Fruit fly (Drosophila melanogaster): ENCODE results near the gene CG12885.

Gene CG12885

DNA sequence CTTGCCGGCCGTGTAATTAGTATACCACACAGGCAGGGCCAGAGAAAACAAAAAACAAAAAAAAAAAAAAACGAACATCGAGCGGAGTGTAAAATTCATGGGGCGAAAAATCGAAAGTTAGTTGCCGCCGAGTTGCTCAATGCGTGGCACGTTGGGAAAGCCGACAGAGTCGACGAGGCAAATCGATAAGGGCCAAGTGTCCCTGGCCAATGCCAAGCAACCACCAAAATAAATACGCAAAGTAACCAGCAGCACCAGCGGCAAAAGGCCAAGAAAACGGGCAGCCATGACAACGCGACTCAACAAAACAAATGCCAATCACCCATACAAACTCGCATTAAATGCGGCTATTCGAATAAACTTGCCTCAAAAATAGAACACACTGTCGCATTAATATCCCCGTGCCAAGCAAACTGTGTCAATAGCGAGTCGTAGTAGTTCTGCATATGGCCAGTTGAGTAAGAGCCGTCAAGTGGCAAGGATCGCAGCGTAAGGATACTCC lies at the start of gene CG12885:
CG12885 (plus strand) TSS at position 452 of the 502 bp plus-strand sequence.
- peak; percentile 60 for TF ChIP-seq Rfx (GFP tag; IDR thresholded peaks at IDR 0.05)
- TF ChIP-seq onecut (GFP tag; IDR thresholded peaks at IDR 0.05), result peak; percentile 93
- TF ChIP-seq pros (GFP tag; optimal IDR thresholded peaks at IDR 0.05), result peak; percentile 11
- no peak for TF ChIP-seq Drgx (GFP tag; IDR thresholded peaks at IDR 0.05)

DNA sequence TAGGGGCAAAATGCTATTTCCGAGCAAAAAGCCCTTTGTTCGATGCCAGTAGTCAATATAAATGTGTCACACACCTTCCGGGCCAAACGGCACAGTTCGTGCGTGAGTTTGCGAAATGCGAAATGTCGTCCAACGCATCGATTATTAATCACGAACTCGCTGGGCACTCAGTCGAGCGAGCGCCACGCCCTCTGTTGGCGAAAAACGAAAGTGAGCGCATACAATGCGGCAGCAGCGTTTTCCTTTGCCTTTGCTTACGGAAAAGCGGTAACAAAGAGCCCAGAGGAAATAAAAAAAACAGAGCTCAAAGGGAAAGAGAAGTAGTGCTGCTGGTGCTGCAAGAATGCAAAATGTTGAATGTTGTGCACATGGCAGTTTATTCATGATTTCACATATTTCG lies 43.2 kb upstream of the CG12885 start:
- no peak for TF ChIP-seq sob (GFP tag; IDR thresholded peaks at IDR 0.05)
- TF ChIP-seq CTCF (GFP tag; optimal IDR thresholded peaks at IDR 0.05), result peak; percentile 77

DNA sequence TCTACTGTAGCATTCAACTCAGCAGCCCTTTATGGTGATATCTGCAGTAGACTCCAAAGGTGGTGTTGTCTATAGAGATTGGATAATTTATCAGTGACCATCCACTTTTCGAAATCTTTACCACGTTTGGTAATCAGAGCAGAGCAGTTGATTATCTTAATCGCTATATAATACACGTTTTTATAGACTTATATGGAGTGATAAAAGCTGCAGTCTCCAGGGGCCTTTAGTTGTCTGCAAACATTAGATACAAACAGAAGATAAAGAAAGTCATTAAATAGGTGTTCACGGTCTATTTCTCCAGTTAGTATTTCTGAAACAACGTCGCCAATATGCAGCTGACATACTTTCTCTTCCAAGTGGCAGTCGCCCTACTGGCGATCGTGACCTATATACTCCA lies 42.3 kb upstream of the CG12885 start, which contains the start of gene Cyp6a18:
Cyp6a18 (plus strand) TSS at position 301 of the 400 bp plus-strand sequence.
- TF ChIP-seq Hsf (GFP tag; optimal IDR thresholded peaks at IDR 0.05), result no peak
- no peak for TF ChIP-seq Scr (GFP tag; IDR thresholded peaks at IDR 0.05; ENCODE audit: partially characterized antibody)
- no peak for TF ChIP-seq CG15514 (GFP tag; optimal IDR thresholded peaks at IDR 0.05)
- TF ChIP-seq fu2 (GFP tag; optimal IDR thresholded peaks at IDR 0.05), result no peak
- TF ChIP-seq HLH54F (GFP tag; optimal IDR thresholded peaks at IDR 0.05), result no peak
- TF ChIP-seq ham (GFP tag; IDR thresholded peaks at IDR 0.05), result no peak
- TF ChIP-seq Dek (tag; optimal IDR thresholded peaks at IDR 0.05), result no peak

dm6 chr3R:27487627-27488026 lies 33.0 kb upstream of the CG12885 start, which contains the start of gene Gr98a:
Gr98a (plus strand) TSS chr3R:27487927.
- TF ChIP-seq CG17802 (tag; optimal IDR thresholded peaks at IDR 0.05) (no peak), p53 (GFP tag; optimal IDR thresholded peaks at IDR 0.05) (no peak), CG17612 (GFP tag; IDR thresholded peaks at IDR 0.05) (no peak), Hey (tag; optimal IDR thresholded peaks at IDR 0.05) (no peak), mld (GFP tag; IDR thresholded peaks at IDR 0.05; ENCODE audit: partially characterized antibody) (no peak), Neu2 (GFP tag; optimal IDR thresholded peaks at IDR 0.05; ENCODE audit: borderline replicate concordance) (no peak), CG10321 (GFP tag; IDR thresholded peaks at IDR 0.05) (no peak)

DNA sequence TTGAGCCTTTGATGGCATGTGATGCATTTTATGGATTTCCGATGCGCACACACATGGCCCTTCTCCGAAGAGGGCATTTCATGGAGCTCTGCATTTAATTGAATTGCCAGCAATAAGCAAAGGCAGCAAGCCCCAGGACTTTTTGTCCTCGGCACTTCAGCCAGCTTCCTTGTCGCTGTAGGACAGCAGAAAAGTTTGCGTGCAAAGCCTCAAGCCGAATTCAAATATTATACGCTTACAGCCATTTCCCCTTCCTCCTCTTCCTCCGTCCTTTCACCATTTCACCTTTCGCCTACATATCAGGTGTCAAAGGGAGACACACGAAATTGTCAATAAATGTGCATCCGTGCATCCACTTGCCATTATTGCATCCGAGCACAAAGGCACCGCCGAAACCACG lies 23.1 kb upstream of the CG12885 start:
- TF ChIP-seq CG7556 (GFP tag; optimal IDR thresholded peaks at IDR 0.05) (no peak), Ets65A (GFP tag) (peak; percentile 90)

DNA sequence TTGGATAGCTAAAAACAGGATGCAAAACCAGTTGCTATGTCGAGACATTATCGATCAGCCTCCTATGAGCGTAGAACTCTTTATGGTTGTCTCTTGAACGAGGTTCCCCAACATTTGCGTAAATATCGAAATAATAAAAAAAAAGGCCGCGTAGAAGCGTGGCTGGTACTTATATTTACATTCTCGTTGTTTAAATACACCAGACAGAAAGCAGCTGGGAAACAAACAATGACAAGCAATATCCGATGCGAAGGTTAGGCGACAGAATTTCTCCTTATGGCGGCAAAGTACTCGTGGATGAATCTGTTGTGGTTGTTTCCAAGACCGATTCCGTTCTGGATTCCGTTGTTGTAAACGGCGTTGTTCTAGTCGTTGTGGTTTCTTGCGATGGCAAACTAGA lies 18.7 kb upstream of the CG12885 start, which contains the start of gene CG43139:
CG43139 (minus strand) TSS at position 88 of the 400 bp plus-strand sequence.
- TF ChIP-seq Aef1 (GFP tag; IDR thresholded peaks at IDR 0.05), result no peak
- TF ChIP-seq CG12744 (GFP tag; optimal IDR thresholded peaks at IDR 0.05), result no peak
- TF ChIP-seq Hmr (GFP tag; optimal IDR thresholded peaks at IDR 0.05), result peak; percentile 18
- no peak for TF ChIP-seq D19B (GFP tag; optimal IDR thresholded peaks at IDR 0.05)
- TF ChIP-seq Rfx (GFP tag; IDR thresholded peaks at IDR 0.05), result 0 out of 2 replicates have a peak, but pooled peaks have one; percentile 14
- peak; percentile 7 for TF ChIP-seq lab (GFP tag; optimal IDR thresholded peaks at IDR 0.05)
- TF ChIP-seq CG4282 (GFP tag; optimal IDR thresholded peaks at IDR 0.05), result no peak

- no peak for TF ChIP-seq CTCF (GFP tag; optimal IDR thresholded peaks at IDR 0.05)
- no peak for TF ChIP-seq CG4360 (GFP tag; IDR thresholded peaks at IDR 0.05)
- TF ChIP-seq Hr3 (GFP tag; optimal IDR thresholded peaks at IDR 0.05), result no peak
- TF ChIP-seq bsh (GFP tag; optimal IDR thresholded peaks at IDR 0.05), result no peak
- no peak for TF ChIP-seq CG4424 (GFP tag; optimal IDR thresholded peaks at IDR 0.05)
- no peak for TF ChIP-seq jigr1 (GFP tag; IDR thresholded peaks at IDR 0.05)
- no peak for TF ChIP-seq NfI (GFP tag; optimal IDR thresholded peaks at IDR 0.05)
- no peak for TF ChIP-seq CG34422 (GFP tag; IDR thresholded peaks at IDR 0.05)
- TF ChIP-seq corto (GFP tag; optimal IDR thresholded peaks at IDR 0.05), result no peak
- TF ChIP-seq fd64A (GFP tag; optimal IDR thresholded peaks at IDR 0.05), result no peak
- TF ChIP-seq sim (GFP tag; IDR thresholded peaks at IDR 0.05), result no peak
- no peak for TF ChIP-seq Nf-YB (GFP tag; optimal IDR thresholded peaks at IDR 0.05)
- TF ChIP-seq CG11723 (GFP tag; optimal IDR thresholded peaks at IDR 0.05), result no peak
- no peak for TF ChIP-seq tin (GFP tag; optimal IDR thresholded peaks at IDR 0.05)
- TF ChIP-seq CG7963 (GFP tag; IDR thresholded peaks at IDR 0.05; ENCODE audit: partially characterized antibody), result no peak
Observed at dm6 chr3R:27502856-27503255, 17.8 kb upstream of the CG12885 start, which contains the start of gene CG5402. CG5402 (minus strand) TSS chr3R:27502956.
